Fruit fly (Drosophila melanogaster) whole organism, prepupa: ENCODE measurements around the gene Gad1.

Experiments used
- Blimp-1 ChIP-seq: fragments of 200-800 bp; sonication (Bioruptor generic); optimal IDR thresholded peaks from 3 replicates; lab custom pipeline; 2017; ENCODE audit warnings: missing biosample characterization, missing genetic modification characterization, mild to moderate bottlenecking, moderate library complexity, missing genetic modification reagents
- CG10669 ChIP-seq: fragments of 200-800 bp; sonication (Bioruptor generic); optimal IDR thresholded peaks from 3 replicates; lab custom pipeline; 2018; ENCODE audit warnings: missing biosample characterization, mild to moderate bottlenecking, missing genetic modification characterization, moderate library complexity
- CG11294 ChIP-seq: fragments of 200-800 bp; sonication (Bioruptor generic); IDR thresholded peaks from 2 replicates; pipeline ENCODE4 v1.3.6; 2022; ENCODE audit warnings: missing biosample characterization, missing genetic modification characterization
- CG1621 ChIP-seq: fragments of 200-800 bp; sonication (Bioruptor generic); optimal IDR thresholded peaks from 3 replicates; lab custom pipeline; 2018; ENCODE audit warnings: missing biosample characterization, mild to moderate bottlenecking, missing genetic modification characterization
- CG3919 ChIP-seq: fragments of 200-800 bp; sonication (Bioruptor generic); optimal IDR thresholded peaks from 3 replicates; lab custom pipeline; 2016; ENCODE audit warnings: missing biosample characterization, missing genetic modification characterization
- CG4318 ChIP-seq: fragments of 200-800 bp; sonication (Bioruptor generic); optimal IDR thresholded peaks from 3 replicates; lab custom pipeline; 2017; ENCODE audit warnings: missing biosample characterization, mild to moderate bottlenecking, missing genetic modification characterization
- CG6276 ChIP-seq: fragments of 200-800 bp; sonication (Bioruptor generic); optimal IDR thresholded peaks from 2 replicates; lab custom pipeline; 2017; ENCODE audit warnings: missing biosample characterization, mild to moderate bottlenecking, missing genetic modification characterization
- CG6792 ChIP-seq: fragments of 200-800 bp; sonication (Bioruptor generic); optimal IDR thresholded peaks from 3 replicates; lab custom pipeline; 2016; ENCODE audit warnings: missing biosample characterization, missing genetic modification characterization
- CG6854 ChIP-seq: fragments of 200-800 bp; sonication (Bioruptor generic); optimal IDR thresholded peaks from 2 replicates; lab custom pipeline; 2017; ENCODE audit warnings: missing biosample characterization, mild to moderate bottlenecking, missing genetic modification characterization
- CG7368 ChIP-seq: fragments of 200-800 bp; sonication (Bioruptor generic); optimal IDR thresholded peaks from 3 replicates; lab custom pipeline; 2016; ENCODE audit warnings: missing biosample characterization, missing genetic modification characterization
- CG8119 ChIP-seq: fragments of 200-800 bp; sonication (Bioruptor generic); IDR thresholded peaks from 3 replicates; pipeline ENCODE4 v1.3.6; 2022; ENCODE audit warnings: missing biosample characterization, missing genetic modification characterization
- CG8319 ChIP-seq: fragments of 200-800 bp; sonication (Bioruptor generic); optimal IDR thresholded peaks from 3 replicates; lab custom pipeline; 2016; ENCODE audit warnings: missing biosample characterization, missing genetic modification characterization
- Eip78C ChIP-seq: fragments of 200-800 bp; sonication (Bioruptor generic); peaks from one replicate; lab custom pipeline; 2016; ENCODE audit warnings: missing biosample characterization, missing genetic modification characterization
- Gug ChIP-seq: fragments of 200-800 bp; sonication (Bioruptor generic); IDR thresholded peaks from 2 replicates; pipeline ENCODE4 v1.3.6; 2022; ENCODE audit warnings: missing biosample characterization, missing genetic modification characterization
- Hr38 ChIP-seq: sonication (Bioruptor generic); optimal IDR thresholded peaks from 2 replicates; lab custom pipeline; 2016; ENCODE audit warnings: missing biosample characterization, missing genetic modification characterization
- Hr39 ChIP-seq: fragments of 200-800 bp; sonication (Bioruptor generic); optimal IDR thresholded peaks from 2 replicates; lab custom pipeline; 2016; ENCODE audit warnings: missing biosample characterization, missing genetic modification characterization
- Lpt ChIP-seq: fragments of 200-800 bp; sonication (Bioruptor generic); optimal IDR thresholded peaks from 3 replicates; lab custom pipeline; 2016; ENCODE audit warnings: missing biosample characterization, missing genetic modification characterization
- Met ChIP-seq: fragments of 200-800 bp; sonication (Bioruptor generic); optimal IDR thresholded peaks from 3 replicates; lab custom pipeline; 2016; ENCODE audit warnings: missing biosample characterization, missing genetic modification characterization
- OdsH ChIP-seq: fragments of 200-800 bp; sonication (Bioruptor generic); optimal IDR thresholded peaks from 3 replicates; lab custom pipeline; 2016; ENCODE audit warnings: missing biosample characterization, missing genetic modification characterization
- Smox ChIP-seq: fragments of 200-800 bp; sonication (Bioruptor generic); optimal IDR thresholded peaks from 3 replicates; lab custom pipeline; 2016; ENCODE audit warnings: missing biosample characterization, missing genetic modification characterization
- Sox102F ChIP-seq: fragments of 200-800 bp; sonication (Bioruptor generic); optimal IDR thresholded peaks from 2 replicates; lab custom pipeline; 2016; ENCODE audit warnings: missing biosample characterization, mild to moderate bottlenecking, missing genetic modification characterization
- achi ChIP-seq: fragments of 200-800 bp; sonication (Bioruptor generic); optimal IDR thresholded peaks from 3 replicates; lab custom pipeline; 2016; ENCODE audit warnings: missing biosample characterization, missing genetic modification characterization
- dac ChIP-seq: fragments of 200-800 bp; sonication (Bioruptor generic); optimal IDR thresholded peaks from 2 replicates; lab custom pipeline; 2017; ENCODE audit warnings: missing biosample characterization, mild to moderate bottlenecking, missing genetic modification characterization
- dsx ChIP-seq: fragments of 200-800 bp; optimal IDR thresholded peaks from 3 replicates; lab custom pipeline; 2019; ENCODE audit warnings: missing biosample characterization, mild to moderate bottlenecking, missing genetic modification characterization, moderate library complexity; ENCODE audit not compliant: poor library complexity, severe bottlenecking
- eg ChIP-seq: fragments of 200-800 bp; sonication (Bioruptor generic); IDR thresholded peaks from 3 replicates; pipeline ENCODE4 v1.3.6; 2022; ENCODE audit warnings: missing biosample characterization, missing genetic modification characterization
- fd59A ChIP-seq: fragments of 200-800 bp; sonication (Bioruptor generic); optimal IDR thresholded peaks from 2 replicates; lab custom pipeline; 2017; ENCODE audit warnings: missing biosample characterization, mild to moderate bottlenecking, missing genetic modification characterization, missing genetic modification reagents
- fd85E ChIP-seq: fragments of 200-800 bp; sonication (Bioruptor generic); optimal IDR thresholded peaks from 3 replicates; lab custom pipeline; 2016; ENCODE audit warnings: missing biosample characterization, missing genetic modification characterization
- lz ChIP-seq: fragments of 200-800 bp; sonication (Bioruptor generic); optimal IDR thresholded peaks from 3 replicates; lab custom pipeline; 2016; ENCODE audit warnings: missing biosample characterization, missing genetic modification characterization
- net ChIP-seq: fragments of 200-800 bp; sonication (Bioruptor generic); optimal IDR thresholded peaks from 3 replicates; lab custom pipeline; 2016; ENCODE audit warnings: missing biosample characterization, missing genetic modification characterization
- pdm3 ChIP-seq: fragments of 200-800 bp; sonication (Bioruptor generic); optimal IDR thresholded peaks from 3 replicates; lab custom pipeline; 2016; ENCODE audit warnings: missing biosample characterization, missing genetic modification characterization
- salr ChIP-seq, 2 experiments: fragments of 200-800 bp; sonication (Bioruptor generic); optimal IDR thresholded peaks; 3 replicates each; lab custom pipeline; 2016 to 2018; ENCODE audit warnings: missing biosample characterization in 2 of 2, missing genetic modification characterization in 2 of 2, mild to moderate bottlenecking in 1 of 2
- spab ChIP-seq: fragments of 200-800 bp; sonication (Bioruptor generic); optimal IDR thresholded peaks from 2 replicates; lab custom pipeline; 2017; ENCODE audit warnings: missing biosample characterization, mild to moderate bottlenecking, missing genetic modification characterization, missing genetic modification reagents
- ss ChIP-seq, 2 experiments: fragments of 200-800 bp; sonication (Bioruptor generic); optimal IDR thresholded peaks; 2 replicates in 1 of 2; 3 replicates in 1 of 2; lab custom pipeline; 2017 to 2018; ENCODE audit warnings: mild to moderate bottlenecking in 2 of 2, missing biosample characterization in 2 of 2, missing genetic modification characterization in 2 of 2, moderate library complexity in 1 of 2
- vri ChIP-seq: fragments of 200-800 bp; sonication (Bioruptor generic); optimal IDR thresholded peaks from 3 replicates; lab custom pipeline; 2016; ENCODE audit warnings: missing biosample characterization, mild to moderate bottlenecking, missing genetic modification characterization

Gene Gad1

DNA sequence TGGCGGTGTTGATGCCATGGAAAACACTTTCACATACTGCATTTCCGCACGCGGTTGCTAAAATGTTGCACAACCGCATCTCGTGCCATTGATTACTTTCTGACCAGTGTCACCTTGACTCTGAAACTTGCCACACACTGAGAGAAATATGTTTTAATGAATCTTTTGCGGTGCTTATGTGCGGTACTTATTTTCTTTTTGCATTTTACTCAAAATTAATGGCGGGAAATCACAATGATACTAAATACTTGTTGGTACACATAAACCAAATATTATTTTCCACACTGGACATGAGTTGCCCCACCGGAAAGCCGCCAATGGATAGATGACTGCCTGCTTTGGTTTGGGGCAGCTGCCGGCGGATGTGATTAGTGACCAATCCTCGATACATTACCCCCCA lies 31.7 kb downstream of the Gad1 start (continued):
- TF ChIP-seq CG8319 (GFP tag; lab: Kevin White, UChicago) (no peak), fd59A (no peak), CG6276 (no peak), net (GFP tag; lab: Kevin White, UChicago) (no peak), dsx (GFP tag; lab: Kevin White, UChicago) (no peak), CG3919 (GFP tag; lab: Kevin White, UChicago) (no peak), Lpt (GFP tag; lab: Kevin White, UChicago) (no peak), CG7368 (GFP tag; lab: Kevin White, UChicago) (no peak), CG6792 (no peak), ss (GFP tag; optimal IDR thresholded peaks at IDR 0.05; lab: Kevin White, UChicago) (no peak)

DNA sequence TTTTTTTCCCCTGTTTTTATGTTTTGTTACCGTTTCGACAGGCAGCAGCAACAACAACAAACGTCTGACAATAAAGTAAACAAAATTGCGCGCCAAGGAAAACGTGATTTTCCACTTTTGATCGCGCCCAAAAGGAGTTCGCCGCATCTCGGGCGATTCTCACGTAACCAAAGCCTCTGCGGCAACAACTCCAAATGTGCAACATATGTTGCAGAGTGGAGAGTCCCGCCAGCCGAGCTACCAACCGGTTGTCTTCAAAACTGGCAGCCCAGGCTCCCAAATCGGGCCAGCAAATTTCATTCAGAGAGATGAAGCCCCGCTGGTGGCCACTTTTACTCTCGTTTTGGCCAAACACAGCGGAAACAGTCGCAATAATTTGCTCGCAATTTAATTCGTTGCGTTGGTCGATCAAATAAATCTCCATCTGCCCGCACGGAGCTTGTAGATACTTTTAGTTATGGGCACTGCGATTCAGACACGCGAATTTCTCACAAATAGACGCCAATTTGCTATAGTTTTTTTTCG lies 33.0 kb downstream of the Gad1 start:
- TF ChIP-seq Blimp-1 (GFP tag; lab: Kevin White, UChicago) (peak; percentile 91), vri (peak; percentile 4), net (GFP tag; lab: Kevin White, UChicago) (no peak), dac (GFP tag; lab: Kevin White, UChicago) (no peak), fd59A (no peak), OdsH (GFP tag; lab: Kevin White, UChicago) (no peak), CG6854 (peak; percentile 64), spab (no peak), dsx (GFP tag; lab: Kevin White, UChicago) (peak; percentile 77), CG10669 (GFP tag; lab: Kevin White, UChicago) (no peak), CG8119 (GFP tag; lab: Robert Waterston, UW) (0 out of 3 replicates have a peak, but pooled peaks have one; percentile 35)
- TF ChIP-seq, all 60 proteins: peak for 5

- TF ChIP-seq Eip78C (peak; percentile 30), achi (no peak)
Observed at dm6 chr3L:4049082-4049481, 39.5 kb downstream of the Gad1 start.

DNA sequence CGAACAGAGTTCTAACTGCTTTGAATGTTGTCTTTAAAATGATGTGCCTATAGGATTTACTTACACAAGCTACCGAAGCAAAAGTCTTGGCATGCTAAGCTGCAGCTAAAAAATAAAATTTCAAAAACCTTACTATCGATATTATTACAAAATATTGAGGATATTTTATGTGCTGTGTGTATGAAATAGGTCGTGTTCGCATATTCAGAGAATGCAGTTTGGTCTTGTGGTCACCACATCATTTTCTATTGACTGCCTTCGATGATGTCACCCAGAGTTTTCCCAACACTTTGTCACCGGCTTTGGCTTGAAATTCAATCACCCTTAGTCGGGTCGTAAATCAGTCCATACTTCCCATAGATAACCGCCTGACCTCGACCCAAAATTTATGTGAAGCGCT lies 40.9 kb downstream of the Gad1 start, which contains the start of gene Dpy-30L2:
Gene Dpy-30L2, minus strand, starts transcription at position 101 of the 400 bp plus-strand sequence.
- TF ChIP-seq pdm3 (GFP tag; lab: Kevin White, UChicago), result no peak
- TF ChIP-seq achi, result no peak
- no peak for TF ChIP-seq lz (GFP tag; lab: Kevin White, UChicago)
- no peak for TF ChIP-seq ss (GFP tag; optimal IDR thresholded peaks at IDR 0.05; lab: Kevin White, UChicago)
- no peak for TF ChIP-seq CG4318 (GFP tag; lab: Kevin White, UChicago)
- TF ChIP-seq fd59A, result no peak
- TF ChIP-seq Hr38 (GFP tag; lab: Kevin White, UChicago), result no peak
- TF ChIP-seq spab, result no peak
- no peak for TF ChIP-seq salr (GFP tag; optimal IDR thresholded peaks at IDR 0.05; lab: Kevin White, UChicago)
- TF ChIP-seq Met (GFP tag; lab: Kevin White, UChicago), result no peak
- TF ChIP-seq CG11294 (GFP tag; lab: Robert Waterston, UW), result no peak
- TF ChIP-seq Sox102F (GFP tag; lab: Kevin White, UChicago), result no peak
- TF ChIP-seq vri, result no peak
- no peak for TF ChIP-seq Gug (GFP tag; lab: Robert Waterston, UW)
- TF ChIP-seq Smox (GFP tag; lab: Kevin White, UChicago), result no peak
- no peak for TF ChIP-seq dsx (GFP tag; lab: Kevin White, UChicago)
- TF ChIP-seq CG6276, result no peak
- no peak for TF ChIP-seq CG1621 (tag; lab: Kevin White, UChicago)
- no peak for TF ChIP-seq fd85E (GFP tag; lab: Kevin White, UChicago)

- TF ChIP-seq OdsH (GFP tag; lab: Kevin White, UChicago) (no peak), Hr39 (GFP tag; lab: Kevin White, UChicago) (no peak), net (GFP tag; lab: Kevin White, UChicago) (no peak), eg (GFP tag; lab: Robert Waterston, UW) (0 out of 3 replicates have a peak, but pooled peaks have one; percentile 11)
Observed at dm6 chr3L:4046289-4046688, 42.3 kb downstream of the Gad1 start, which contains the start of gene CG1136. Gene CG1136, plus strand, starts transcription at chr3L:4046596.
